Worm (Caenorhabditis elegans): Measurements from ENCODE around the gene C33F10.12.

- TF ChIP-seq ZK546.5 (tag; optimal IDR thresholded peaks at IDR 0.05) (no peak), dpl-1 (GFP tag; optimal IDR thresholded peaks at IDR 0.05) (no peak), lin-15B (tag; optimal IDR thresholded peaks at IDR 0.05) (no peak), nhr-11 (tag; optimal IDR thresholded peaks at IDR 0.05) (no peak), unc-130 (GFP tag; optimal IDR thresholded peaks at IDR 0.05) (no peak), aly-2 (tag; optimal IDR thresholded peaks at IDR 0.05) (no peak), nhr-6 (tag; optimal IDR thresholded peaks at IDR 0.05) (no peak), madf-9 (GFP tag; conservative IDR thresholded peaks at IDR 0.05) (no peak), F37D6.2 (tag; optimal IDR thresholded peaks at IDR 0.05) (no peak), R02D3.7 (tag; optimal IDR thresholded peaks at IDR 0.05) (no peak), pqm-1 (tag; optimal IDR thresholded peaks at IDR 0.05) (no peak), rbr-2 (tag; optimal IDR thresholded peaks at IDR 0.05) (no peak), lin-39 (tag; optimal IDR thresholded peaks at IDR 0.05) (no peak)
These were observed 20.4 kb upstream of the C33F10.12 start, which contains the start of gene F11G11.5 for ce11 chrII:4857873-4858364.
